Fruit fly (Drosophila melanogaster) whole organism: ENCODE data around the gene C15.

ENCODE experiments used
- CG8478 ChIP-seq: fragments of >200 bp; optimal IDR thresholded peaks from 2 replicates; lab custom pipeline; 2018; ENCODE audit warnings: inconsistent platforms
- Dll ChIP-seq: fragments of >200 bp; optimal IDR thresholded peaks from 2 replicates; lab custom pipeline; 2017
- EcR ChIP-seq, 2 experiments: fragments of >200 bp; optimal IDR thresholded peaks; 2 replicates each; lab custom pipeline; 2017; ENCODE audit warnings: missing biosample characterization in 2 of 2, missing genetic modification characterization in 2 of 2, missing genetic modification reagents in 2 of 2
- pan ChIP-seq: fragments of >200 bp; optimal IDR thresholded peaks from 2 replicates; lab custom pipeline; 2017
- psq ChIP-seq: fragments of >200 bp; optimal IDR thresholded peaks from 2 replicates; lab custom pipeline; 2017
- usp ChIP-seq: fragments of >200 bp; optimal IDR thresholded peaks from 2 replicates; lab custom pipeline; 2017; ENCODE audit warnings: missing biosample characterization, missing genetic modification characterization, mixed read lengths

C15 gene

DNA sequence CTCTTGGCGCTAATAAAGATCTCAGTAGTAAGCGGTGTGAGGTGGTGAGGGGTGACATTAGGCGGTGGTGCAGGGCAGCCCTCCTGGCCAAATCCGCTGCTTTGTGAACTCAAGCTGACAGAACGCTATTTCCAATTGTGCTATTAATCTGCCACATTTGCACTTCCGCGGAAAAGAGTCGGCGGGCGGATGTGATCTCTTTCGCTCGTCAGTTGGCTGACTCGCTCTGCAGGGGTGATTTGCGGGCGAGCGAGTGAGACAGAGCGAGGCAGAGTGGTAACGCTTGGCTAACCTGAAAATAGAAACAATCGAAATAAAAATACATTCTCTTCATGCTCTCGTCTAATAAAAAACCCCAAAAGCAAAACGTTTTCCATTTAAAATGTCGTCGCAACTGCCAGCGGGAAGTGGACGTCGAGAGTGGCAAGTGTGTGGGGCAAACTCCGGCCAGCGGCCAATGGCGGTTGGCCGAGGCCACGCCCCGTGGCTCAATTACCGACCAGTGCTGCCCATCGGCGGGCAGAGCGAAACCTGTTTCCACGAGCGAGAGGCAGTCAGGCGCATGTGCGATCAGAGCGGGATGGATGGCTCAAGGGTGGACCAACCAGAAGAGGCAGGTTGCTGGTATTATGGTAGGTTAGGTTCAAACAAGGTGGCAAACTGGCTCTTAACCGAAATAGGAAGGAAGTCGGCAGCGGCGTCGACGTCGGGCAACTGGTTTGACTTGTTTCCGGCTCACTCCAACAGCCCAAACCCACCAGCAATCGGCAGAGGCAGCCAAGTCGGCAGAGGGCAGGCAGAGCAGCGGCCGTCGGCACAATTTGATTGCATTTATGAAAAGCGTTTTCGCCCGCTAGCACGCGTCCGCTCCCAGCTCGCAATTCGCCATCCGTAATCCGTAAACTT, at the start of gene C15:
C15 (plus strand) TSS at position 856 of the 906 bp plus-strand sequence.
- TF ChIP-seq Dll (lab: Kevin White, UChicago): peak; percentile 81
- no peak for TF ChIP-seq CG8478 (lab: Kevin White, UChicago)
- no peak for TF ChIP-seq usp (GFP tag; lab: Kevin White, UChicago)
- no peak for TF ChIP-seq pan (lab: Kevin White, UChicago)
- TF ChIP-seq EcR (GFP tag; optimal IDR thresholded peaks at IDR 0.05; lab: Kevin White, UChicago): no peak
- TF ChIP-seq psq: no peak

DNA sequence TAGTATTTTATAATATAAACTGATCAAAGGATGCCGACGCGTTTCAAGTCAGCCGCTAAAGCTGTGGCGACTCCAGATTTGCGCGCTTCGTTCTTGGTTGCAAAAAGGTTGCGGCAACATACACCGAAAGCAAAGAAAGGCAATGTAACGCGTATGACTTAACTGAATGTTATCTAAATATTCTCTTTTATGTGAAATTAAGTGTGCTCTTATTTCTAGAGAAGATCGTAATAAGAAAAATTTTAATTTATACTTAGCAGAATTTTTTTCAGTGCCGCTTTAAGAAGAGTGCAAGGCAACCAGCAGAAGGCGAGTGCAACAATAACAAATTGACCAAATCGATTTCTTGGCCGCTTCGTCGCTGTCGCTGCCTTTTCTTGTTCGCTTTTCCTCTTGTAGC, 47.7 kb upstream of the C15 start:
- no peak for TF ChIP-seq usp (GFP tag; lab: Kevin White, UChicago)
- TF ChIP-seq psq: no peak
- TF ChIP-seq CG8478 (lab: Kevin White, UChicago): no peak
- no peak for TF ChIP-seq Dll (lab: Kevin White, UChicago)
- TF ChIP-seq pan (lab: Kevin White, UChicago): no peak
- TF ChIP-seq EcR (GFP tag; optimal IDR thresholded peaks at IDR 0.05; lab: Kevin White, UChicago): no peak

DNA sequence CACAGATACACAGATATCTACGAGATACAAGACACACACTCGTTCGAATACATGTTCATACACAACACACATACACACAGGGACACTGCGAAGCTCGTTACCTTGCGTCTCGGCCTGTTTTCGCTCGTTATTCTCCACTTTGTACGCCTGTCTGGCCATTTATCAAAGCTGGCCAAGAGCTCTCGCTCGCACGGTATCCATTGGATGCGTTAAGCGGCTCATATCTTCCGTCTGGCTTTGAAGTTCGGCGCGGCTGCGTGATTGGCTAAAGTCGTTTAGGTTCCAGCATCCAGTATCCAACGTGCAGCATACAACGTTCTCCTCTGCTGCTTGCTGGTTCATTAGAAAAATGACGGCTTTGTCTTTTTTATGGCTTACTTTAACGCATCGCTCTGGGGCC, 43.0 kb upstream of the C15 start:
- TF ChIP-seq pan (lab: Kevin White, UChicago) (no peak), CG8478 (lab: Kevin White, UChicago) (no peak), Dll (lab: Kevin White, UChicago) (no peak), psq (no peak), usp (GFP tag; lab: Kevin White, UChicago) (no peak), EcR (GFP tag; optimal IDR thresholded peaks at IDR 0.05; lab: Kevin White, UChicago) (no peak)

DNA sequence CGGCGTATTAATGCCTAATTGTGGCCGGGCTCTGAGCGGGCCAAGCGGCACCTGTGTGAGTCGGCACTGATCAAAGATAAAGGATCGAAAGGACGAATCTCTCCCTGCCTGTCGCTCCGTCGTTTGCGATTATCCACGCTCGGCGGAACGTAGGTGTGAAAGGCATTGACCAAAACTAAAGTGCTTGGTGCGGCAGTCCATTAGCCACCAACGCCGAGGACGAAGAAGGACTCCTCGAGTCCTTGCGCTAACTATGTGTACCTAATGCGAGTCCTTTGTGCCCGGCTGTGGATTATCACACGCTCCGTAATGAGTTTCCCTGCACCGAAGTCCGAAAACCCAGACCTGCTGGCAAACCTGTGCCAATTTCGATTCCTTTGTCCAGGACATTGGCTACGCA, 41.3 kb upstream of the C15 start:
- no peak for TF ChIP-seq CG8478 (lab: Kevin White, UChicago)

DNA sequence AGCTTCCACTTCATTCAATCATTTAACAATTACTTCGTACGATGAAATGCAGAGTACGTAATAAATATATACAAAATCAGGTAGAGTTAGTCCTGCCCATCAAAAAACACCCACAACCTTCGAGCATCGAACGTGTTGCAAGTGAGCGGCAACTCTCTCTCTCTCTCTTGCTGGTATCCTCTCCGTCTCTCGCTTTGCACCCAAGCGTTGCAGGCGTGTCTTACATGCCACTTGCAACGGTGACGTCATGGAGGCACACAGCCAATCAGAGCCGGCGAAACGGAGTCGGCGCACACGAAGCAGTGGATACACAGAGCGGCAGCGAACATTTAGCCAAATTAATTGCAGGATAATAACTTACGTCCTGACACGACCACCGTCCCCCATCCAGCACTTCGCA, 39.8 kb upstream of the C15 start:
- TF ChIP-seq CG8478 (lab: Kevin White, UChicago) (no peak), usp (GFP tag; lab: Kevin White, UChicago) (no peak), Dll (lab: Kevin White, UChicago) (peak; percentile 9)

DNA sequence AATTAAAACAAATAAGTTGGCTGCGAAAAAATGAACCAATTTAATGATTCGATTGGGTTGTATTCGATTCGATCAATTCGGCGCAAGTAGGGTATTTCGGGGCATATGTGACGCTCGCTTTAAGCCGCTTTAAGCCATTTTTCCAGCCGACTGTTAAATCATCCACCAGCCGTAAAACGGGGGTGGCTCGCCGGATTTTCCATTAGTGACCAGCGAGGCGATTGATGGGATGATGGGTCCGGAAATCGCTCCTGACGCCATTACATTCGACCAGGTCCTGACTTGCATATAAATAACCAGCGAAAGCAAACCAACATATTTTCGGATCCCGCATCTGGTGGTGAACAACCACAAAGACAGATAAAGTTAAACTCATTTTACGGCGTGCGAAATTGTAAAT, 29.5 kb upstream of the C15 start:
- no peak for TF ChIP-seq usp (GFP tag; lab: Kevin White, UChicago)
- no peak for TF ChIP-seq pan (lab: Kevin White, UChicago)
- no peak for TF ChIP-seq EcR (GFP tag; optimal IDR thresholded peaks at IDR 0.05; lab: Kevin White, UChicago)
- TF ChIP-seq CG8478 (lab: Kevin White, UChicago): no peak
- no peak for TF ChIP-seq psq
- no peak for TF ChIP-seq Dll (lab: Kevin White, UChicago)

DNA sequence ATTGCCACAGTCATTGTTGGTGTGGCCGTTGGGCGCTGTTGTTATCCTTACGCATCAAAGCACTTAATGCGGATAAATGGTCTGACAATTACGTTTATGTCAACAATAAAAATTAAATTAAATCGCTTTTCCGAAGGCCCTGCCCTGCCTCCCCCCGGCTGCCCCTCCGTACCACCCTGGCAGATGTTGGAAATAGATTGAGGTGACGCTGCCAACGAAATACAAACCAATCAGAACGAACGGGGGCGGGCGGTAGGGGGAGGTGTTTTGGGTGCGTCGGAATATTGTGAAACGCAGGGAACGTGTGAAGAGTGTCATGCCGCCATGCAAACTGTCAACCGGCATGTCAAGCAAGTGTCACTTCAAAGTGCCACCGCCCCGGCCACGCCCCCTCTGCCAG, 28.6 kb upstream of the C15 start:
- no peak for TF ChIP-seq CG8478 (lab: Kevin White, UChicago)
- TF ChIP-seq psq: no peak
- no peak for TF ChIP-seq pan (lab: Kevin White, UChicago)
- no peak for TF ChIP-seq usp (GFP tag; lab: Kevin White, UChicago)
- TF ChIP-seq Dll (lab: Kevin White, UChicago): no peak
- TF ChIP-seq EcR (GFP tag; optimal IDR thresholded peaks at IDR 0.05; lab: Kevin White, UChicago): no peak

DNA sequence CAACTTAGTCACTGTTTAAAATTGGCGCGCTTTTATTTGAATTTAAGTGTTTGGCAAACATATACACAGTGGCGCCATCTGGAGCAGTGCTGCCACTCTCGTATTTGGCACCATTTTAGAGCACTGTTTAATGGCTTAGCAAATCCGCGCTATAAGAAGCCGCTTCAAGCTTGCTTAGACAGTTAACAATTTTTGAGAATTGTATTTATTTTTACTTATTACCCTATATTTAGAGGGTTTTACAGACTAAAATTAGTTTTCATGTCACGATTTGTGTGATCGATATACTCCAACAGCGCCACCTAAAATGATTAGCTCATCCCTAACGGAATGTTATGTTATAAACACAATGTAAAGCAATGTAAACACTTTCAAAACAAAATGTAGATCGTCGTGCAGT, 17.8 kb upstream of the C15 start, which contains the start of gene Fancm:
Fancm (plus strand) TSS at position 366 of the 400 bp plus-strand sequence.
- TF ChIP-seq usp (GFP tag; lab: Kevin White, UChicago) (no peak), EcR (GFP tag; optimal IDR thresholded peaks at IDR 0.05; lab: Kevin White, UChicago) (no peak), Dll (lab: Kevin White, UChicago) (no peak), CG8478 (lab: Kevin White, UChicago) (no peak), pan (lab: Kevin White, UChicago) (no peak), psq (no peak)

DNA sequence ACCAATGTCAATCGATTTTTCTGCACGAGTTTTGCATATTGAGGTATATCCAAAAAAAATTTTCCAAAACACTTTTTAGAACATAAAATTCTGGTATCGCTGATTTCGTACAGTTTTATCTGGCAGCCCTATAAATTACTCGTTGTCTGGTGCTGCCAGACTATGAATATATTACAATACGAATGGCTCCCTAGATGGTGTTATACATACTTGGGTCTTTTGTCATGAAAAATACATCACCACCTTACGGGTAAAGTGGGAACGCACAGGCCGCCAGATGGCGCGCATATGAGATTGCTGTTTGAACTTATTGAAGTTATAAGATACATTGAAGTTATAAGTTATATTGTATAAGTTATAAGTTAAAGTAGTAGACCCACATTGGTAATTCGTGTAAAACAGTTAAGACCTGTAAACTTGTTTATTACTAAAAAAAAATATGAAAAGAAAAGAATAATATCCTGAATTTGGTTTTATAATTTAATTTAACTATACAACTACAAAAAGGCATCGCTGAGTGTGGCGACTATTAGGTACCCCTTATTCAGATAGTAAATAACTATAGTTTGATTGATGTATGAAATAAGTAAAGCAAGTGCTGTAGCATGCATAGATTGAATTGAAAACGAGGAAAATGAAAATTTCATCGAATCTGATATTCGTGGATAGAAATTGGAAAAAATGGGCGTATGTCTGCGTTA, 11.9 kb upstream of the C15 start:
- no peak for TF ChIP-seq pan (lab: Kevin White, UChicago)
- no peak for TF ChIP-seq Dll (lab: Kevin White, UChicago)
- no peak for TF ChIP-seq EcR (GFP tag; optimal IDR thresholded peaks at IDR 0.05; lab: Kevin White, UChicago)

DNA sequence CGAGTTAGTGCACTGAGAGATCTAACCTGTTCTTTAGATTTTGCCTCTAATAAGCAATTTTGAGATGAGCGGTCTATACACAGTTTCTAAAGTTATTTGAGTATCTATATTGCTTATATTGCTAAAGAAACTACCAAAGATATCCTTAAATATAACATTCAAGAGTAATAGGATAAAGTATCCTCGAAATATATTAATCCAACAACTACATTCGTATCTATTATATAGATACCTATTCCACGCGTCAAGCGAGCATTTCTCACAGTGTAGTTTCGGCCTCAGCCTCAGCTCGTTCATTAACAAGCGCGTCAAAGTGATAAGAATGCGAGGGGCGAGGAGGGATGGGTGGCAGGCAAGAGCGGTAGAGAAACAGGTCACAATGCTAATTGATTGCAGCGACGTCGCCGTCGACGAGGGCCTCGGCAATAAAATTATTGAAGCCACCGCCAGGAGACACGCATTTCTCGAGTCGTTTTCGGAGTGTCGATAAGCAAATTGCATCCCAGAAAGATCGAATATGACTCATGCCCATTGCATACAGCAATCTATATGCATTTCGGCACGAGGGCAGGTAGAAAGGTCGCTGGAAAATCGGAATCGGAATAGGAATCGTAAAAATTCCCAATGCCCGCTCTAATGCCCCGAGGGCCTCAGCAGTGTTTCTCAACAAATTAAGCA, 6.1 kb upstream of the C15 start:
- TF ChIP-seq psq: no peak
- TF ChIP-seq pan (lab: Kevin White, UChicago): no peak

DNA sequence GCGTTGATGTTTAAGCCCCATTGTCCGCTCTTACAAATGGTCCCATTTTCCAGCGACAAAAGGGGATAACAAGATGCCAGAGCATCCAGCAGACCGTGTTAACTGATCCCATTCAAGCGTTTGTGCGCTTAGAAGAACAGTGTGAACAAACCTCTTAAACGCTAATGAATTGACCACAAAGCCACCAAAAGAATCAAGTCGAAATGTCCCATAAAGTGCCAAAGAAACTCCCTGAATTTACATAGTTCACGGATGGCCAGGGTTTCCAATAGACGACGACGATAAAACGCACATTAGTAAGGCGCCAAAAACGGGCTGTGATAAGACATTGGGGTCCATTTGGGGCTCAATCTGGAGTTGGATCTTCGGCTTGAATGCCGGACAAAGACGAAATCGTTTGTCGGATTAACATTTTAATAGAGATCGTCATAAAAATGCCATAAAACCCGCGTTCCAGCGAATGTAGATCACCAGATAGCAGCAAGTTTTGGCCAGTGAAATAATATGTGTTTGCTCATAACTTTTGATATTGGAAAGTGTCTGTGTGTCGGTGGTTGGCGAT, 1.6 kb downstream of the C15 start:
- no peak for TF ChIP-seq Dll (lab: Kevin White, UChicago)
- TF ChIP-seq psq: no peak
- no peak for TF ChIP-seq pan (lab: Kevin White, UChicago)
- TF ChIP-seq CG8478 (lab: Kevin White, UChicago): no peak
- TF ChIP-seq usp (GFP tag; lab: Kevin White, UChicago): no peak
- no peak for TF ChIP-seq EcR (GFP tag; optimal IDR thresholded peaks at IDR 0.05; lab: Kevin White, UChicago)
